Fruit fly (Drosophila melanogaster) whole organism, adult: Measurements from ENCODE around the gene CG13689.

Experiments used
- CG12768 ChIP-seq: fragments of 200-800 bp; sonication (Bioruptor generic); optimal IDR thresholded peaks from 2 replicates; lab custom pipeline; 2017; ENCODE audit warnings: missing biosample characterization, missing genetic modification characterization, mild to moderate bottlenecking, moderate library complexity, missing genetic modification reagents
- CG14711 ChIP-seq: fragments of 200-800 bp; sonication (Bioruptor generic); optimal IDR thresholded peaks from 2 replicates; lab custom pipeline; 2018; ENCODE audit warnings: missing biosample characterization, mild to moderate bottlenecking, missing genetic modification characterization, moderate library complexity
- CG1620 ChIP-seq: fragments of 200-800 bp; sonication (Bioruptor generic); optimal IDR thresholded peaks from 2 replicates; lab custom pipeline; 2016; ENCODE audit warnings: missing biosample characterization, missing genetic modification characterization
- CG7045 ChIP-seq: fragments of 200-800 bp; sonication (Bioruptor generic); optimal IDR thresholded peaks from 2 replicates; lab custom pipeline; 2017; ENCODE audit warnings: missing biosample characterization, mild to moderate bottlenecking, missing genetic modification characterization
- CG7101 ChIP-seq: fragments of 200-800 bp; sonication (Bioruptor generic); optimal IDR thresholded peaks from 2 replicates; lab custom pipeline; 2018; ENCODE audit warnings: missing biosample characterization, mild to moderate bottlenecking, missing genetic modification characterization, moderate library complexity
- Clk ChIP-seq: fragments of 200-800 bp; sonication (Bioruptor generic); optimal IDR thresholded peaks from 2 replicates; lab custom pipeline; 2017; ENCODE audit warnings: missing biosample characterization, missing genetic modification characterization
- Hr96 ChIP-seq: fragments of 200-800 bp; sonication (Bioruptor generic); optimal IDR thresholded peaks from 2 replicates; lab custom pipeline; 2016; ENCODE audit warnings: missing biosample characterization, missing genetic modification characterization
- bab1 ChIP-seq: fragments of 200-800 bp; sonication (Bioruptor generic); optimal IDR thresholded peaks from 3 replicates; lab custom pipeline; 2019; ENCODE audit warnings: missing biosample characterization, mild to moderate bottlenecking, missing genetic modification characterization, moderate library complexity

dm6 chr2L:615023-615422 is 12.4 kb downstream of the CG13689 start:
- TF ChIP-seq CG7101 (tag; lab: Kevin White, UChicago) (no peak), CG12768 (GFP tag; lab: Kevin White, UChicago) (no peak), CG1620 (GFP tag; lab: Kevin White, UChicago) (no peak), bab1 (GFP tag; lab: Kevin White, UChicago) (no peak), Hr96 (GFP tag; lab: Kevin White, UChicago) (no peak), Clk (GFP tag; lab: Kevin White, UChicago) (no peak), CG7045 (GFP tag; lab: Kevin White, UChicago) (no peak), CG14711 (tag; lab: Kevin White, UChicago) (no peak)
